Fruit fly (Drosophila melanogaster) whole organism, wandering third instar larva: ENCODE results near the gene FoxK.

Experiments
- Dfd ChIP-seq: fragments of >200 bp; optimal IDR thresholded peaks from 2 replicates; lab custom pipeline; 2017; ENCODE audit warnings: missing biosample characterization, missing genetic modification characterization
- Jra ChIP-seq: sonication (Bioruptor generic); optimal IDR thresholded peaks from 2 replicates; lab custom pipeline; 2016; ENCODE audit warnings: missing biosample characterization, missing genetic modification characterization
- ey ChIP-seq: fragments of 200-800 bp; sonication (Bioruptor generic); optimal IDR thresholded peaks from 2 replicates; lab custom pipeline; 2016; ENCODE audit warnings: missing biosample characterization, missing genetic modification characterization
- pan ChIP-seq: fragments of >200 bp; optimal IDR thresholded peaks from 2 replicates; lab custom pipeline; 2017

- no peak for TF ChIP-seq pan
- no peak for TF ChIP-seq ey (GFP tag; lab: Kevin White, UChicago)
- TF ChIP-seq Jra (GFP tag; lab: Kevin White, UChicago) = no peak
- no peak for TF ChIP-seq Dfd (GFP tag; lab: Kevin White, UChicago)
These were observed 28.1 kb upstream of the FoxK start for dm6 chr3L:11148478-11149251.
